Worm (Caenorhabditis elegans) whole organism, late embryonic: ENCODE results near the gene fre-1.
A peak's percentile ranks its signal among the peaks of the same experiment; 100 is the strongest.

ENCODE experiments used
- C38D4.7 ChIP-seq: fragments of 200-800 bp; sonication (Bioruptor generic); optimal IDR thresholded peaks from 2 replicates; lab custom pipeline; 2018; ENCODE audit warnings: mild to moderate bottlenecking, missing genetic modification characterization, moderate library complexity, missing compliant biosample characterization
- T23F11.4 ChIP-seq: fragments of 200-800 bp; sonication (Bioruptor generic); optimal IDR thresholded peaks from 2 replicates; lab custom pipeline; 2018; ENCODE audit warnings: mild to moderate bottlenecking, missing genetic modification characterization, missing compliant biosample characterization
- ceh-19 ChIP-seq: fragments of 200-800 bp; sonication (Bioruptor generic); optimal IDR thresholded peaks from 2 replicates; lab custom pipeline; 2018; ENCODE audit warnings: mild to moderate bottlenecking, missing genetic modification characterization, missing compliant biosample characterization
- ceh-24 ChIP-seq: sonication (generic microtip); optimal IDR thresholded peaks from 2 replicates; lab custom pipeline; 2016; ENCODE audit warnings: mild to moderate bottlenecking, missing genetic modification characterization, missing compliant biosample characterization
- ceh-30 ChIP-seq: fragments of 150-350 bp; optimal IDR thresholded peaks from 2 replicates; lab custom pipeline; 2014; ENCODE audit warnings: missing biosample characterization, missing genetic modification characterization
- ceh-45 ChIP-seq: fragments of 200-800 bp; sonication (Bioruptor generic); IDR thresholded peaks from 2 replicates; pipeline ENCODE4 v1.3.6; 2022; ENCODE audit warnings: missing genetic modification reagents, missing genetic modification characterization, missing compliant biosample characterization
- ceh-48 ChIP-seq: sonication (generic microtip); optimal IDR thresholded peaks from 2 replicates; lab custom pipeline; 2016; ENCODE audit warnings: missing genetic modification characterization, inconsistent platforms, missing compliant biosample characterization
- ceh-6 ChIP-seq: fragments of 200-800 bp; sonication (Bioruptor generic); optimal IDR thresholded peaks from 2 replicates; lab custom pipeline; 2018; ENCODE audit warnings: mild to moderate bottlenecking, missing genetic modification characterization, missing compliant biosample characterization
- che-1 ChIP-seq: sonication (generic microtip); optimal IDR thresholded peaks from 2 replicates; lab custom pipeline; 2016; ENCODE audit warnings: mild to moderate bottlenecking, missing genetic modification characterization, missing compliant biosample characterization
- dmd-4 ChIP-seq: sonication (generic microtip); optimal IDR thresholded peaks from 2 replicates; lab custom pipeline; 2016; ENCODE audit warnings: borderline replicate concordance, missing genetic modification characterization, missing compliant biosample characterization
- dve-1 ChIP-seq: sonication (generic microtip); optimal IDR thresholded peaks from 2 replicates; lab custom pipeline; 2017; ENCODE audit warnings: antibody characterized with exemption, mild to moderate bottlenecking, missing genetic modification characterization, missing compliant biosample characterization
- elt-2 ChIP-seq: sonication (generic microtip); optimal IDR thresholded peaks from 2 replicates; lab custom pipeline; 2016; ENCODE audit warnings: missing genetic modification reagents, missing genetic modification characterization, missing compliant biosample characterization
- elt-4 ChIP-seq: sonication (generic microtip); optimal IDR thresholded peaks from 2 replicates; lab custom pipeline; 2016; ENCODE audit warnings: missing genetic modification characterization, missing compliant biosample characterization
- eyg-1 ChIP-seq: sonication (generic microtip); optimal IDR thresholded peaks from 2 replicates; lab custom pipeline; 2016; ENCODE audit warnings: missing genotype, missing genetic modification characterization, missing compliant biosample characterization
- fkh-10 ChIP-seq: fragments of 150-350 bp; optimal IDR thresholded peaks from 2 replicates; lab custom pipeline; 2014; ENCODE audit warnings: missing biosample characterization, missing genetic modification reagents, missing genetic modification characterization
- gmeb-2 ChIP-seq: sonication (generic microtip); optimal IDR thresholded peaks from 2 replicates; lab custom pipeline; 2016; ENCODE audit warnings: missing genetic modification characterization, inconsistent platforms, missing compliant biosample characterization
- hlh-13 ChIP-seq: fragments of 200-800 bp; sonication (Bioruptor generic); optimal IDR thresholded peaks from 2 replicates; lab custom pipeline; 2018; ENCODE audit warnings: mild to moderate bottlenecking, missing genetic modification characterization, missing compliant biosample characterization
- hlh-8 ChIP-seq: sonication (generic microtip); optimal IDR thresholded peaks from 2 replicates; lab custom pipeline; 2016; ENCODE audit warnings: missing genotype, missing genetic modification characterization, missing compliant biosample characterization
- lim-6 ChIP-seq: sonication (generic microtip); optimal IDR thresholded peaks from 2 replicates; lab custom pipeline; 2016; ENCODE audit warnings: missing genetic modification characterization, missing compliant biosample characterization
- mec-3 ChIP-seq: sonication (generic microtip); optimal IDR thresholded peaks from 2 replicates; lab custom pipeline; 2016; ENCODE audit warnings: borderline replicate concordance, missing genetic modification characterization, missing compliant biosample characterization
- nfya-1 ChIP-seq: sonication (generic microtip); optimal IDR thresholded peaks from 2 replicates; lab custom pipeline; 2017; ENCODE audit warnings: missing genetic modification characterization, mild to moderate bottlenecking, missing compliant biosample characterization, antibody characterized with exemption, moderate library complexity
- nhr-11 ChIP-seq: fragments of 150-350 bp; optimal IDR thresholded peaks from 2 replicates; lab custom pipeline; 2014; ENCODE audit warnings: missing biosample characterization, missing genetic modification characterization
- nhr-232 ChIP-seq: sonication (generic microtip); optimal IDR thresholded peaks from 2 replicates; lab custom pipeline; 2016; ENCODE audit warnings: missing genetic modification characterization, missing compliant biosample characterization
- npax-4 ChIP-seq: sonication (generic microtip); optimal IDR thresholded peaks from 2 replicates; lab custom pipeline; 2016; ENCODE audit warnings: missing genetic modification characterization, missing compliant biosample characterization
- pag-3 ChIP-seq: sonication (generic microtip); optimal IDR thresholded peaks from 2 replicates; lab custom pipeline; 2016; ENCODE audit warnings: missing compliant biosample characterization, missing genetic modification characterization, borderline replicate concordance
- pax-1 ChIP-seq: fragments of 150-350 bp; optimal IDR thresholded peaks from 2 replicates; lab custom pipeline; 2014; ENCODE audit warnings: missing biosample characterization, missing genetic modification characterization
- pha-2 ChIP-seq: sonication (generic microtip); optimal IDR thresholded peaks from 2 replicates; lab custom pipeline; 2017; ENCODE audit warnings: mild to moderate bottlenecking, missing genetic modification characterization, missing compliant biosample characterization
- pqm-1 ChIP-seq: sonication (generic microtip); optimal IDR thresholded peaks from 2 replicates; lab custom pipeline; 2016; ENCODE audit warnings: missing genetic modification characterization, missing compliant biosample characterization
- pros-1 ChIP-seq: fragments of 150-350 bp; optimal IDR thresholded peaks from 2 replicates; lab custom pipeline; 2014; ENCODE audit warnings: missing biosample characterization, missing genetic modification reagents, missing genetic modification characterization
- ref-2 ChIP-seq: sonication (generic microtip); optimal IDR thresholded peaks from 2 replicates; lab custom pipeline; 2016; ENCODE audit warnings: missing genetic modification characterization, missing compliant biosample characterization
- rnt-1 ChIP-seq: sonication (generic microtip); optimal IDR thresholded peaks from 2 replicates; lab custom pipeline; 2016; ENCODE audit warnings: missing genetic modification characterization, missing compliant biosample characterization
- sox-4 ChIP-seq: sonication (generic microtip); optimal IDR thresholded peaks from 2 replicates; lab custom pipeline; 2017; ENCODE audit warnings: mild to moderate bottlenecking, missing genetic modification characterization, inconsistent platforms, missing compliant biosample characterization
- syd-9 ChIP-seq: sonication (generic microtip); optimal IDR thresholded peaks from 2 replicates; lab custom pipeline; 2016; ENCODE audit warnings: mild to moderate bottlenecking, missing genetic modification characterization, moderate library complexity, missing compliant biosample characterization
- ttx-3 ChIP-seq: sonication (generic microtip); optimal IDR thresholded peaks from 2 replicates; lab custom pipeline; 2016; ENCODE audit warnings: missing genetic modification reagents, missing genetic modification characterization, missing compliant biosample characterization
- unc-42 ChIP-seq: sonication (generic microtip); optimal IDR thresholded peaks from 2 replicates; lab custom pipeline; 2016; ENCODE audit warnings: missing genotype, missing genetic modification characterization, missing compliant biosample characterization
- zip-5 ChIP-seq: sonication (generic microtip); optimal IDR thresholded peaks from 2 replicates; lab custom pipeline; 2016; ENCODE audit warnings: missing genetic modification characterization, missing compliant biosample characterization

The fre-1 gene

DNA sequence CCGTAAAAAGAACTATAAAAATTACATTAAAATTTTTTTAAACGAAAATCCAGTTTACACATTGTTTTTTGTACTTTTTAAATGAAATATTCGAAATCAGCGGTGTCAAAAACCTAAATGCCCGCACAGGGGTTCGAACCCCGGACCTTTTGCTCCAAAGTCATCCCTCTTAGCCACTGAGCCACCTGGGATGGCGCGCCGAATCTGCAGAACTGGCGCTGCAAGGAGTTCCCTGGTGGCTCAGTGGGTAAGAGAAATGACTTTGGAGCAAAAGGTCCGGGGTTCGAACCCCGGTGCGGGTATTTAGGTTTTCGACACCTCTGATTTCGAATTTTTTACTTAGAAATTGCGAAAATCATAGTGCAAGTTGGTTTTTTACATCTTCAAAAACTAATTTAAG is 36.1 kb upstream of the fre-1 start:
- TF ChIP-seq dve-1 (tag; lab: Kevin White, UChicago) (no peak), ttx-3 (tag; lab: Kevin White, UChicago) (no peak), pag-3 (no peak), ceh-48 (tag; lab: Kevin White, UChicago) (no peak)

DNA sequence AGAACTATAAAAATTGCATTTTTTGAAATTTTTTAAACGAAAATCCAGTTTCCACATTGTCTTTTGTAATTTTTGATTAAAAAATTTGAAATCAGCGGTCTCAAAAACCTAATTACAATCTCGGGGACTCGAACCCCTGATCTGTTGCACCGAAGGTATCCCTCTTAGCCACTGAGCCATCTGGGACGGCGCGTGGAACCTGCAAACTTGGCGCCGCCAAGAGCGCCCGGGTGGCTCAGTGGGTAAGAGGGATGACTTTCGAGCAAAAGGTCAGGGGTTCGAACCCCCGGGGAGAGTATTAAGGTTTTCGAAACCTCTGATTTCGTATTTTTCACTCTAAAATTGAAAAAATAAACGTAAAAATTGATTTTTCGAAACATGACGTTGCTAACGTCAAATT is 35.5 kb upstream of the fre-1 start:
- TF ChIP-seq hlh-13 (no peak), ceh-30 (no peak), che-1 (no peak), mec-3 (tag; lab: Kevin White, UChicago) (no peak), lim-6 (tag; lab: Kevin White, UChicago) (no peak), nfya-1 (no peak), sox-4 (tag; lab: Kevin White, UChicago) (no peak), dmd-4 (no peak), ceh-45 (no peak), rnt-1 (tag; lab: Kevin White, UChicago) (no peak), T23F11.4 (GFP tag; lab: Kevin White, UChicago) (no peak), pha-2 (tag; lab: Kevin White, UChicago) (no peak), nhr-232 (tag; lab: Kevin White, UChicago) (no peak), pax-1 (tag; lab: Kevin White, UChicago) (no peak), elt-2 (tag; lab: Kevin White, UChicago) (no peak), hlh-8 (tag; lab: Kevin White, UChicago) (no peak), eyg-1 (no peak), ceh-19 (no peak), ceh-48 (tag; lab: Kevin White, UChicago) (no peak), zip-5 (tag; lab: Kevin White, UChicago) (no peak)

DNA sequence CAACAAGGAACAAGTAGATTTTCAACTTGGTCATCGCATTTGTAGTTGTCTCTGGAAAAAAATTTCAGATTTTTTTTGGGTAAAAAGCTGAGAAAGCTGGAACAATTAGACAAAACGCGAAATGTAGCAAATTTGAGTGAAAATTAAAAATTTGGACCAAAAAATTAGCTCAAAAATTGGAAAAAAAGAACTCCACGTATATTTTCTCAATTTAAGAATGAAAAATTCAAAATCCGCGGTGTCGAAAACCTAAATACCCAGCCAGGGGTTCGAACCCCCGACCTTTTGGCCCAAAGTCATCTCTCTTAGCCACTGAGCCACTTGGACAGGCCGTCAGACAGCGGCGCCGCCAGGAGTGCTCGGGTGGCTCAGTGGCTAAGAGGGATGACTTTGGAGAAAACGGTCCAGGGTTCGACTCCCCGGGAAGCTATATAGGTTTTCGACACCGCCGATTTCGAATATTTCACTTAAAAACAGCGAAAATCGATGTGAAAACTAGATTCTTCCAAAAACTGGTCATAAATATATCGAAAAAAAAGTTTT is 33.2 kb upstream of the fre-1 start, which contains the start of gene ncx-1:
TSS of gene ncx-1 (minus strand) at position 51 of the 543 bp plus-strand sequence.
- TF ChIP-seq npax-4 (tag; lab: Kevin White, UChicago) (no peak), dve-1 (tag; lab: Kevin White, UChicago) (no peak), ceh-45 (no peak), ttx-3 (tag; lab: Kevin White, UChicago) (no peak), unc-42 (no peak), ceh-6 (GFP tag; lab: Kevin White, UChicago) (no peak), gmeb-2 (tag; lab: Kevin White, UChicago) (no peak), hlh-8 (tag; lab: Kevin White, UChicago) (no peak), fkh-10 (GFP tag; lab: Kevin White, UChicago) (no peak), elt-2 (tag; lab: Kevin White, UChicago) (no peak), pros-1 (tag; lab: Kevin White, UChicago) (no peak)

DNA sequence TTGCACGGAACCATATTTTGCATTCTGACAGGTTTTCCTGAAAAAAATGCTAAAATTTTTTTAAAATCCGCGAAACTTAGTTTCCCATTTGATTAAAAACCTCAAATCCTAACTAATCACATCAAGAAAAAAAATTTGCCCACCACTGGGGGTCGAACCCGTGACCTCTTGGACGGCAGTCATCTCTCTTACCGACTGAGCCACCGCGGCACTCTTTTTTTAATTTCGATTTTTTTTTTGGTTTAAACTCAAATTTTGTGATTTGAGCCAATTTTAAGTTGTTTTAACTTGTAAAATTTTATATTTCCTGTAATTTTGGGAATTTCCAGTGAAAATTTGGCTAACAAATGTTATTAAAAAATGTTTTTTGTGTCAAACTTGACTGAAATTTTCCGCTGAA is 32.2 kb upstream of the fre-1 start:
- no peak for TF ChIP-seq elt-4
- no peak for TF ChIP-seq nhr-11
- TF ChIP-seq elt-2 (tag; lab: Kevin White, UChicago), result no peak
- no peak for TF ChIP-seq syd-9 (tag; lab: Kevin White, UChicago)

DNA sequence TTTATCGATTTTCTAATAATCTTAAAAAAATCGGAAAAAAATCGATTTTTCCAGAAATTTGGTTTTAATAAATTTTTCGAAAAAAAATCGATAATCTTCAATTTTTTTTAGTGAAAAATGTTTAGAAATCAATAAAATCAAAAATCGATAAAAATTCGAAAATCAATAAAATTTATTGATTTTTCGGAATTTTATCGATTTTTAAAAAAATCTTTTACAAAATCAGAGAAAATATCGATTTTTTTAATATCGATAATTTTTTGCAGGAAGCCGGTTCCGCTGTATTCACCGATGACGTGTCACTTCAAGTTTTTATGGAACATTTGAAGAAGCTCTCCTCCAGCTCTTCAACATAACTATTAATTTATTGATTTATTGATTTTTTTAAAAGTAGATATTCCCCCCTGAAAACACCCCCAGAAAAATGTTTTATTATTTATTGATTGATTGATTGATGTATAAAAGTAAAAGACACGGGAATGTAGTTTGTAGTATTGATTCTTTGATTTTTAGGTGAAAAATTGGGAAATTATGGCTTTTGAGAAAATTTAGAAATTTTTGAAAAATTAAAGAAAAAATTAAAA is 17.8 kb upstream of the fre-1 start:
- TF ChIP-seq C38D4.7 (GFP tag; lab: Kevin White, UChicago) (no peak), ref-2 (tag; lab: Kevin White, UChicago) (no peak), ceh-48 (tag; lab: Kevin White, UChicago) (peak; percentile 43), ceh-24 (no peak), pqm-1 (no peak), ceh-19 (no peak), lim-6 (tag; lab: Kevin White, UChicago) (no peak)
- TF ChIP-seq, all 69 proteins: peak for 1
